Fruit fly (Drosophila melanogaster) whole organism, embryonic: ENCODE measurements around the gene Pex14.

Source experiments
- CG10654 ChIP-seq: fragments of 200-800 bp; sonication (Bioruptor generic); optimal IDR thresholded peaks from 2 replicates; lab custom pipeline; 2016; ENCODE audit warnings: missing biosample characterization, missing genetic modification characterization
- CG5245 ChIP-seq: fragments of 200-800 bp; sonication (Bioruptor generic); optimal IDR thresholded peaks from 3 replicates; lab custom pipeline; 2016; ENCODE audit warnings: missing biosample characterization, missing genetic modification characterization
- CG5953 ChIP-seq: fragments of 200-800 bp; sonication (Bioruptor generic); IDR thresholded peaks from 2 replicates; pipeline ENCODE4 v1.3.6; 2022; ENCODE audit warnings: missing biosample characterization, missing genetic modification characterization
- CG8359 ChIP-seq: fragments of 200-800 bp; sonication (Bioruptor generic); optimal IDR thresholded peaks from 2 replicates; lab custom pipeline; 2017; ENCODE audit warnings: missing biosample characterization, mild to moderate bottlenecking, missing genetic modification characterization, borderline replicate concordance
- CG8388 ChIP-seq: fragments of 200-800 bp; sonication (Bioruptor generic); optimal IDR thresholded peaks from 2 replicates; lab custom pipeline; 2019; ENCODE audit warnings: missing biosample characterization, mild to moderate bottlenecking, missing genetic modification characterization, moderate library complexity
- YL-1 ChIP-seq: fragments of 200-800 bp; sonication (Bioruptor generic); optimal IDR thresholded peaks from 3 replicates; lab custom pipeline; 2017; ENCODE audit warnings: missing biosample characterization, mild to moderate bottlenecking, missing genetic modification characterization
- prd ChIP-seq, 3 experiments: fragments of >200 bp in 2 of 3; fragments of 200-800 bp in 1 of 3; sonication (Bioruptor generic) in 1 of 3; optimal IDR thresholded peaks in 2 of 3; IDR thresholded peaks in 1 of 3; 2 replicates in 2 of 3; 3 replicates in 1 of 3; pipeline versions ENCODE4 v1.3.6 to Lab custom; 2017 to 2022; ENCODE audit warnings: missing biosample characterization in 1 of 3, missing genetic modification characterization in 1 of 3

DNA sequence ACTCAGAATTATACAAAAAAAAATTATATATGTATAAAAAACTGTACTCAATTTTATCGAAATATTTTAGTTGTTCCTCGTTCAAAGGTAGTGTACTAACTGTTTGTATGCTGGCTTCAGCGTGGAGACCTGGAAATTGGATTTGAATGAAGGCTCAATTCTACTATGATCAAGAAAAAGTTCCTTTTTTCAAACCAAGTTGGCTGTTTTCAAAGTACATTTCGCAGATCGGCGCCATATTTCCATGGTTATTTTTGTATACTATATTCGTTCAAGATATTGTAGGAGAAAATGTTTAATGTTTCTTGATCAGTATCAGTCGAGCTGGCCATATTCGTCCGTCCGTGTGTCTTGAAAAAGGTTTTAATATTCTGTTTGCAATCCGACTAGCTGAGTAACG, 39.3 kb downstream of the Pex14 start, which contains the start of gene Mst77F:
- no peak for TF ChIP-seq prd (optimal IDR thresholded peaks at IDR 0.05; lab: Kevin White, UChicago)
- TF ChIP-seq prd (GFP tag; IDR thresholded peaks at IDR 0.05; lab: Robert Waterston, UW), result no peak
- TF ChIP-seq CG5245 (GFP tag; lab: Kevin White, UChicago), result no peak
- TF ChIP-seq CG10654, result no peak
- no peak for TF ChIP-seq CG5953 (GFP tag; lab: Robert Waterston, UW)
- no peak for TF ChIP-seq YL-1 (GFP tag; lab: Kevin White, UChicago)
- TF ChIP-seq CG8388, result no peak
- TF ChIP-seq CG8359 (GFP tag; lab: Kevin White, UChicago), result no peak
